Fruit fly (Drosophila melanogaster) whole organism: ENCODE measurements around the gene side.

ENCODE experiments used
- CG8478 ChIP-seq: fragments of >200 bp; optimal IDR thresholded peaks from 2 replicates; lab custom pipeline; 2018; ENCODE audit warnings: inconsistent platforms
- psq ChIP-seq: fragments of >200 bp; optimal IDR thresholded peaks from 2 replicates; lab custom pipeline; 2017
- usp ChIP-seq: fragments of >200 bp; optimal IDR thresholded peaks from 2 replicates; lab custom pipeline; 2017; ENCODE audit warnings: missing biosample characterization, missing genetic modification characterization, mixed read lengths

- TF ChIP-seq psq (lab: Kevin White, UChicago): no peak
- no peak for TF ChIP-seq usp (GFP tag; lab: Kevin White, UChicago)
- no peak for TF ChIP-seq CG8478 (lab: Kevin White, UChicago)
These were observed 4.0 kb upstream of the side start for dm6 chr3R:27441219-27441808.
